Worm (Caenorhabditis elegans): Measurements from ENCODE around the gene F20A1.4.

Gene F20A1.4

DNA sequence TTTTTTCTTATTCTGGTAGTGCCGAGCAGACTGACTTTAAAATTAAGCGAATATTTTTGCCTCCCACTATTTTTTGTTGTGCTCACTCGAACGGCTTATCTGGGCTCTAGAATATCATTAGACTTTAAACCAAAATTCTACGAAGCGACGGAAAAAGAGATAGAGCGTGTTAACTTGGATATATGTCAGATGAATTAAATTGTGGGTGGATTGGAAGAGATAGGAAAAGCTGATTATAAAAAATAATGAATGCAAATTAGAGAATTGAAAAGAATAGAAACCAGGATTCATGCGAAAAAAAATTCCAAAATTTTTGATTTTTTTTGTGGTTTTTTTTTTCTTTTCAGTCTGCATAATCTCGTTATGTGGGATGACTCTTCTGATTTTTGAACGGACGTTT is at the start of gene F20A1.4:
Gene F20A1.4 (minus strand): TSS at position 101 of the 400 bp plus-strand sequence.
- TF ChIP-seq elt-2 (tag; optimal IDR thresholded peaks at IDR 0.05) (no peak), elt-1 (tag; optimal IDR thresholded peaks at IDR 0.05) (no peak), nhr-12 (tag; optimal IDR thresholded peaks at IDR 0.05) (no peak), fos-1 (tag; optimal IDR thresholded peaks at IDR 0.05) (no peak), eor-1 (tag; optimal IDR thresholded peaks at IDR 0.05) (no peak), nhr-237 (tag; optimal IDR thresholded peaks at IDR 0.05) (no peak), egl-27 (tag; optimal IDR thresholded peaks at IDR 0.05) (no peak), elt-3 (tag; optimal IDR thresholded peaks at IDR 0.05) (no peak), nhr-11 (tag; optimal IDR thresholded peaks at IDR 0.05) (no peak), ZK546.5 (tag; optimal IDR thresholded peaks at IDR 0.05) (no peak), nhr-43 (tag; optimal IDR thresholded peaks at IDR 0.05; ENCODE audit: poor library complexity, severe bottlenecking) (no peak), nhr-77 (tag; optimal IDR thresholded peaks at IDR 0.05) (no peak), ceh-82 (tag; optimal IDR thresholded peaks at IDR 0.05) (no peak), nfya-1 (tag; optimal IDR thresholded peaks at IDR 0.05; ENCODE audit: insufficient read depth) (no peak), ceh-16 (tag; optimal IDR thresholded peaks at IDR 0.05) (no peak), nhr-25 (tag; optimal IDR thresholded peaks at IDR 0.05) (no peak), hmg-11 (tag; optimal IDR thresholded peaks at IDR 0.05) (no peak)

- TF ChIP-seq nhr-23 (tag; optimal IDR thresholded peaks at IDR 0.05), result no peak
- no peak for TF ChIP-seq ceh-16 (tag; optimal IDR thresholded peaks at IDR 0.05)
- no peak for TF ChIP-seq mdl-1 (tag; optimal IDR thresholded peaks at IDR 0.05)
- no peak for TF ChIP-seq fkh-2 (tag; optimal IDR thresholded peaks at IDR 0.05)
- no peak for TF ChIP-seq ama-1 (optimal IDR thresholded peaks at IDR 0.05)
- TF ChIP-seq ceh-9 (tag; optimal IDR thresholded peaks at IDR 0.05), result no peak
- no peak for TF ChIP-seq egl-5 (tag; optimal IDR thresholded peaks at IDR 0.05)
- no peak for TF ChIP-seq R02D3.7 (tag; optimal IDR thresholded peaks at IDR 0.05)
- no peak for TF ChIP-seq nfya-1 (tag; optimal IDR thresholded peaks at IDR 0.05; ENCODE audit: insufficient read depth)
- TF ChIP-seq eor-1 (tag; optimal IDR thresholded peaks at IDR 0.05), result no peak
- TF ChIP-seq egl-27 (tag; optimal IDR thresholded peaks at IDR 0.05), result no peak
- TF ChIP-seq pha-4 (tag; optimal IDR thresholded peaks at IDR 0.05), result no peak
- TF ChIP-seq ZK546.5 (tag; optimal IDR thresholded peaks at IDR 0.05), result no peak
- TF ChIP-seq unc-62 (GFP tag; optimal IDR thresholded peaks at IDR 0.05), result no peak
- no peak for TF ChIP-seq nhr-43 (tag; optimal IDR thresholded peaks at IDR 0.05; ENCODE audit: poor library complexity, severe bottlenecking)
Measured at ce11 chrV:7069605-7070004, 47.9 kb upstream of the F20A1.4 start.

DNA sequence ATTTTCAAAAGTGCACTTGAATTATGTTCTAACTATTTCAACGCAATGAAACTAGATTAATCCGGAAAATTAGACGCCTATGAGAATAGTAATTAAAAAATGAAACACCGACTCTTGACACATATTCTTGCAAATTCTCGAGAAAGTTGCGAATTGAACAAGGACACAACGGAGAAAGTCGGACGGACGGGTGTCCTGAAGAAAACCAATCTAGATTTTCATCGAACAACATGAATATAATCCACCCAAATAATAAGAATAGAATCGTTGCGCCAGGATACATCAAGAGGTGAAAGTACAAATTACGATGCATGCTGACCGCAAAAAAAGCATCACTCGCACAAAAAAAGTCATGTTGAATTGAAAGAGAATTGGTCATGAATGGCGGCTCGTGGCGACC is 47.2 kb upstream of the F20A1.4 start:
- TF ChIP-seq nhr-77 (tag; optimal IDR thresholded peaks at IDR 0.05) (no peak), ceh-16 (tag; optimal IDR thresholded peaks at IDR 0.05) (no peak), nhr-25 (tag; optimal IDR thresholded peaks at IDR 0.05) (no peak), snpc-4 (tag; optimal IDR thresholded peaks at IDR 0.05) (no peak), jun-1 (tag; optimal IDR thresholded peaks at IDR 0.05) (no peak), nhr-76 (tag; optimal IDR thresholded peaks at IDR 0.05) (no peak)

DNA sequence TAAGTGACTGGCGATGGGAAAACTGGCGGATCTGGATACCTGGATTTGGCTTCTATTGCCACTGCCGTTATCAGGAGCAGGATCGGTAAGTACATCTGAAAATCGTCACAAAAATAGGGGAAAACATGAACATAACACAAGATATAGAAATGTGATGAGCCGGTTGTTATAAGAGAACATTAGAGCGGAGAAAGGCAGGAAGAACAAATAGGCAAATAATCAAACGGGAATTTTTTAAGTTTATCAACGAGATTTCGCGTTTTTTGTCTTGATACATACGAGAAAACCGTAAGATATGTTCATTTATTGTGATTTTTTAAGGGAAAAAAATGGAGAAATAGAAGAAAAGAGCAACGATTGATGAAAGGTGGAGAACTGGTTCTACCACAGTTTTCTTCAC is 43.6 kb upstream of the F20A1.4 start, which contains the start of gene Y57E12AR.1:
Gene Y57E12AR.1 (minus strand): TSS at position 101 of the 400 bp plus-strand sequence.
- TF ChIP-seq ztf-4 (tag; optimal IDR thresholded peaks at IDR 0.05), result no peak
- no peak for TF ChIP-seq zag-1 (tag; optimal IDR thresholded peaks at IDR 0.05)
- no peak for TF ChIP-seq ztf-11 (tag; optimal IDR thresholded peaks at IDR 0.05)
- TF ChIP-seq pha-4 (tag; optimal IDR thresholded peaks at IDR 0.05), result no peak
- no peak for TF ChIP-seq ZK546.5 (tag; optimal IDR thresholded peaks at IDR 0.05)
- no peak for TF ChIP-seq nhr-76 (tag; optimal IDR thresholded peaks at IDR 0.05)

DNA sequence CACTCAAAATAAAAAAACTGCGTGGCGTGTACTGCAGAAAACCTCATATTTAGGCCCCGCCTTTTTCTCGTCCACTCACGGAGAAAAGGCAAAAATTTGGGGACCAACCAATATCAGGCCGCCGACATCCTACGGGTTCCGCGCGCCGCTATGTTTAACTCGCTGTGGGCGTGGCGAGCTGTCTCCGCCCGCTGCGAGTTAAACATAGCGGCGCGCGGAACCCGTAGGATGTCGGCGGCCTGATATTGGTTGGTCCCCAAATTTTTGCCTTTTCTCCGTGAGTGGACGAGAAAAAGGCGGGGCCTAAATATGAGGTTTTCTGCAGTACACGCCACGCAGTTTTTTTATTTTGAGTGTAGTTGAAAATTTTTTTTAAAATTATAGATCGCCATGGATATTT is 41.1 kb upstream of the F20A1.4 start, which contains the start of gene tmem-258:
Gene tmem-258 (plus strand): TSS at position 385 of the 400 bp plus-strand sequence.
- peak; percentile 50 for TF ChIP-seq snpc-4 (tag; optimal IDR thresholded peaks at IDR 0.05)

DNA sequence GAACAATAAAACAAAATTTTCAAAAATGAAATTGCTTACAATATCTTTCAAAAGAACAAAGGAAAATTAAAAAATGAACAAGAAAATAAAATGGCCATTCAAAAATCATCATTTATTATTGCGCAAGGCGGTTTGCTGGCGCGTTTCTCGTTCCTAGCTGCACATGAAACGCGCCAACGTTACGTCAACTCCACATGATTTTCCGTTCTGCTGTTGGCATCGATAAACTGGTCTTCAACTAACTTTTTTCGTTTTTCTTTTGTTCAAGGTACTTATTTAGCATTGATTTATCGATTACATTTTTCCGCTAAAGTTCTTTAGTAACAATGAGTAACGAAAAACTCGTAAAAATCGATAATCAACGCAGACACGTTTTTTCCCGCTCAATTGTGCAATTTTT is 38.7 kb upstream of the F20A1.4 start, which contains the start of the genes Y57E12AL.6 and Y57E12AL.1:
Gene Y57E12AL.6 (minus strand): TSS at position 75 of the 400 bp plus-strand sequence.
Gene Y57E12AL.1 (plus strand): TSS at position 135 of the 400 bp plus-strand sequence.
- peak; percentile 95 for TF ChIP-seq skn-1 (tag; optimal IDR thresholded peaks at IDR 0.05)
- peak; percentile 57 for TF ChIP-seq hmg-11 (tag; optimal IDR thresholded peaks at IDR 0.05)
- TF ChIP-seq elt-3 (tag; optimal IDR thresholded peaks at IDR 0.05), result no peak
- peak; percentile 78 for TF ChIP-seq egl-5 (tag; optimal IDR thresholded peaks at IDR 0.05)
- TF ChIP-seq ztf-4 (tag; optimal IDR thresholded peaks at IDR 0.05), result peak; percentile 26
- TF ChIP-seq ceh-28 (tag; optimal IDR thresholded peaks at IDR 0.05), result peak; percentile 86
- peak; percentile 70 for TF ChIP-seq lin-15B (tag; optimal IDR thresholded peaks at IDR 0.05)
- TF ChIP-seq sea-2 (GFP tag; optimal IDR thresholded peaks at IDR 0.05), result no peak
- TF ChIP-seq lin-39 (tag; optimal IDR thresholded peaks at IDR 0.05), result peak; percentile 58
- TF ChIP-seq nhr-43 (tag; optimal IDR thresholded peaks at IDR 0.05; ENCODE audit: poor library complexity, severe bottlenecking), result peak; percentile 88
- no peak for TF ChIP-seq zag-1 (tag; optimal IDR thresholded peaks at IDR 0.05)
- peak; percentile 92 for TF ChIP-seq nhr-23 (tag; optimal IDR thresholded peaks at IDR 0.05)
- peak; percentile 33 for TF ChIP-seq pqm-1 (tag; optimal IDR thresholded peaks at IDR 0.05)
- no peak for TF ChIP-seq fkh-10 (GFP tag; optimal IDR thresholded peaks at IDR 0.05)
- TF ChIP-seq tbx-2 (tag; optimal IDR thresholded peaks at IDR 0.05), result peak; percentile 50
- TF ChIP-seq jun-1 (tag; optimal IDR thresholded peaks at IDR 0.05), result peak; percentile 69
- TF ChIP-seq ama-1 (optimal IDR thresholded peaks at IDR 0.05), result peak; percentile 31
- TF ChIP-seq nhr-25 (tag; optimal IDR thresholded peaks at IDR 0.05), result peak; percentile 90
- peak; percentile 93 for TF ChIP-seq snpc-4 (tag; optimal IDR thresholded peaks at IDR 0.05)
- peak; percentile 81 for TF ChIP-seq pha-4 (tag; optimal IDR thresholded peaks at IDR 0.05)
- no peak for TF ChIP-seq egl-27 (tag; optimal IDR thresholded peaks at IDR 0.05)
- peak; percentile 78 for TF ChIP-seq nfya-1 (tag; optimal IDR thresholded peaks at IDR 0.05; ENCODE audit: insufficient read depth)
- TF ChIP-seq ceh-9 (tag; optimal IDR thresholded peaks at IDR 0.05), result no peak
- TF ChIP-seq elt-2 (tag; optimal IDR thresholded peaks at IDR 0.05), result peak; percentile 48
- peak; percentile 35 for TF ChIP-seq R02D3.7 (tag; optimal IDR thresholded peaks at IDR 0.05)

All from whole organism, L3 larva.